Worm (Caenorhabditis elegans): ENCODE data around the gene fkh-8.

ce11 chrII:6142539-6142938, 48.7 kb downstream of the fkh-8 start:
- no peak for TF ChIP-seq pqm-1 (tag; optimal IDR thresholded peaks at IDR 0.05)
- TF ChIP-seq nhr-237 (tag; optimal IDR thresholded peaks at IDR 0.05), result no peak
- no peak for TF ChIP-seq tbx-2 (tag; optimal IDR thresholded peaks at IDR 0.05)
- TF ChIP-seq zag-1 (tag; optimal IDR thresholded peaks at IDR 0.05), result no peak
- TF ChIP-seq unc-39 (tag; optimal IDR thresholded peaks at IDR 0.05), result no peak

Measured in whole organism, L3 larva.